Worm (Caenorhabditis elegans): ENCODE measurements around the gene fbxa-78.

- TF ChIP-seq snpc-4 (tag; optimal IDR thresholded peaks at IDR 0.05) (no peak), nhr-28 (tag; optimal IDR thresholded peaks at IDR 0.05) (no peak)
Measured at ce11 chrIII:1229510-1229909, 28.7 kb downstream of the fbxa-78 start.

Data from whole organism, mixed stage, embryonic.